Worm (Caenorhabditis elegans) whole organism, L4 larva: ENCODE measurements around the gene cst-1.

Experiments
- F49E8.2 ChIP-seq: sonication (generic microtip); optimal IDR thresholded peaks from 2 replicates; lab custom pipeline; 2016; ENCODE audit warnings: missing compliant biosample characterization, mild to moderate bottlenecking, missing genetic modification characterization, borderline replicate concordance
- ama-1 ChIP-seq: fragments of 150-350 bp; optimal IDR thresholded peaks from 2 replicates; lab custom pipeline; 2014; ENCODE audit warnings: inconsistent platforms, mixed read lengths
- fos-1 ChIP-seq: fragments of 150-350 bp; optimal IDR thresholded peaks from 2 replicates; lab custom pipeline; 2014; ENCODE audit warnings: missing biosample characterization, missing genetic modification characterization
- lin-15B ChIP-seq: fragments of 150-350 bp; sonication (generic microtip); optimal IDR thresholded peaks from 3 replicates; lab custom pipeline; 2014; ENCODE audit warnings: missing biosample characterization, missing genetic modification characterization
- lin-39 ChIP-seq: fragments of 150-350 bp; optimal IDR thresholded peaks from 2 replicates; lab custom pipeline; 2014; ENCODE audit warnings: missing biosample characterization, missing genetic modification reagents, missing genetic modification characterization

- TF ChIP-seq lin-39 (tag; lab: Kevin White, UChicago), result no peak
- no peak for TF ChIP-seq ama-1 (lab: Kevin White, UChicago)
- no peak for TF ChIP-seq fos-1 (tag; lab: Kevin White, UChicago)
- no peak for TF ChIP-seq F49E8.2 (tag; lab: Kevin White, UChicago)
- no peak for TF ChIP-seq lin-15B (tag; lab: Kevin White, UChicago)
Measured at ce11 chrX:4311668-4312067, 27.8 kb upstream of the cst-1 start, which contains the start of gene C52B9.8.
